Worm (Caenorhabditis elegans) whole organism, late embryonic: ENCODE results near the gene pcs-1.

ENCODE experiments used
- ama-1 ChIP-seq: fragments of 150-350 bp; optimal IDR thresholded peaks from 2 replicates; lab custom pipeline; 2014
- fkh-10 ChIP-seq: fragments of 150-350 bp; optimal IDR thresholded peaks from 2 replicates; lab custom pipeline; 2014; ENCODE audit warnings: missing biosample characterization, missing genetic modification reagents, missing genetic modification characterization
- lin-11 ChIP-seq: fragments of 200-800 bp; sonication (Bioruptor generic); optimal IDR thresholded peaks from 2 replicates; lab custom pipeline; 2018; ENCODE audit warnings: mild to moderate bottlenecking, missing genetic modification characterization, missing compliant biosample characterization
- nfya-1 ChIP-seq: sonication (generic microtip); optimal IDR thresholded peaks from 2 replicates; lab custom pipeline; 2017; ENCODE audit warnings: missing genetic modification characterization, mild to moderate bottlenecking, missing compliant biosample characterization, antibody characterized with exemption, moderate library complexity
- pha-4 ChIP-seq: fragments of 150-350 bp; optimal IDR thresholded peaks from 2 replicates; lab custom pipeline; 2018; ENCODE audit warnings: missing biosample characterization, missing genetic modification reagents, missing genetic modification characterization

ce11 chrII:11622605-11623004 lies 45.1 kb upstream of the pcs-1 start:
- TF ChIP-seq nfya-1 (tag; lab: Kevin White, UChicago) (no peak), fkh-10 (GFP tag; lab: Kevin White, UChicago) (no peak), ama-1 (lab: Kevin White, UChicago) (no peak), lin-11 (tag; lab: Kevin White, UChicago) (no peak), pha-4 (tag; lab: Kevin White, UChicago) (no peak)
